Worm (Caenorhabditis elegans) whole organism, late embryonic: ENCODE results near the gene hsd-2.

Source experiments
- ama-1 ChIP-seq: fragments of 150-350 bp; optimal IDR thresholded peaks from 2 replicates; lab custom pipeline; 2014
- elt-2 ChIP-seq: sonication (generic microtip); optimal IDR thresholded peaks from 2 replicates; lab custom pipeline; 2016; ENCODE audit warnings: missing genetic modification reagents, missing genetic modification characterization, missing compliant biosample characterization
- fax-1 ChIP-seq: sonication (generic microtip); optimal IDR thresholded peaks from 2 replicates; lab custom pipeline; 2016; ENCODE audit warnings: missing genotype, missing genetic modification characterization, missing compliant biosample characterization
- gmeb-2 ChIP-seq: sonication (generic microtip); optimal IDR thresholded peaks from 2 replicates; lab custom pipeline; 2016; ENCODE audit warnings: missing genetic modification characterization, inconsistent platforms, missing compliant biosample characterization
- hlh-30 ChIP-seq: sonication (generic microtip); optimal IDR thresholded peaks from 2 replicates; lab custom pipeline; 2017; ENCODE audit warnings: antibody characterized with exemption, missing genetic modification characterization, missing compliant biosample characterization; ENCODE audit not compliant: insufficient read depth
- pag-3 ChIP-seq: sonication (generic microtip); optimal IDR thresholded peaks from 2 replicates; lab custom pipeline; 2016; ENCODE audit warnings: missing compliant biosample characterization, missing genetic modification characterization, borderline replicate concordance
- pax-1 ChIP-seq: fragments of 150-350 bp; optimal IDR thresholded peaks from 2 replicates; lab custom pipeline; 2014; ENCODE audit warnings: missing biosample characterization, missing genetic modification characterization
- pha-4 ChIP-seq: fragments of 150-350 bp; optimal IDR thresholded peaks from 2 replicates; lab custom pipeline; 2018; ENCODE audit warnings: missing biosample characterization, missing genetic modification reagents, missing genetic modification characterization
- pqm-1 ChIP-seq: sonication (generic microtip); optimal IDR thresholded peaks from 2 replicates; lab custom pipeline; 2016; ENCODE audit warnings: missing genetic modification characterization, missing compliant biosample characterization
- pros-1 ChIP-seq: fragments of 150-350 bp; optimal IDR thresholded peaks from 2 replicates; lab custom pipeline; 2014; ENCODE audit warnings: missing biosample characterization, missing genetic modification reagents, missing genetic modification characterization
- tbx-2 ChIP-seq: sonication (generic microtip); optimal IDR thresholded peaks from 2 replicates; lab custom pipeline; 2016; ENCODE audit warnings: missing genetic modification characterization, missing compliant biosample characterization
- unc-86 ChIP-seq: sonication (generic microtip); optimal IDR thresholded peaks from 2 replicates; lab custom pipeline; 2016; ENCODE audit warnings: missing genetic modification characterization, missing compliant biosample characterization

- TF ChIP-seq pag-3 (tag; lab: Kevin White, UChicago): no peak
- TF ChIP-seq pax-1 (tag; lab: Kevin White, UChicago): no peak
- TF ChIP-seq pros-1 (tag; lab: Kevin White, UChicago): no peak
- no peak for TF ChIP-seq pqm-1 (tag; lab: Kevin White, UChicago)
- no peak for TF ChIP-seq elt-2 (tag; lab: Kevin White, UChicago)
- no peak for TF ChIP-seq gmeb-2 (tag; lab: Kevin White, UChicago)
- no peak for TF ChIP-seq unc-86
- TF ChIP-seq ama-1 (lab: Kevin White, UChicago): peak; percentile 68
- TF ChIP-seq tbx-2: no peak
- no peak for TF ChIP-seq pha-4 (tag; lab: Kevin White, UChicago)
- no peak for TF ChIP-seq fax-1 (tag; lab: Kevin White, UChicago)
- no peak for TF ChIP-seq hlh-30 (tag; lab: Kevin White, UChicago)
Measured at ce11 chrX:4969228-4969627, 35.8 kb upstream of the hsd-2 start, which contains the start of gene M03F4.6.
